Fruit fly (Drosophila melanogaster) whole organism, wandering third instar larva: ENCODE data around the gene CG10097.

Source experiments
- Hr78 ChIP-seq: fragments of >200 bp; optimal IDR thresholded peaks from 2 replicates; lab custom pipeline; 2017; ENCODE audit warnings: missing biosample characterization, missing genetic modification characterization
- lola ChIP-seq: fragments of >200 bp; optimal IDR thresholded peaks from 2 replicates; lab custom pipeline; 2017; ENCODE audit warnings: missing biosample characterization, missing genetic modification characterization

- TF ChIP-seq Hr78 (GFP tag; lab: Kevin White, UChicago) (no peak), lola (GFP tag; lab: Kevin White, UChicago) (no peak)
Measured at dm6 chr3R:12359837-12360236, 35.9 kb downstream of the CG10097 start, which contains the start of gene CG4115.
